Worm (Caenorhabditis elegans) whole organism, late embryonic: ENCODE results near the gene mpst-3.

Source experiments
- eyg-1 ChIP-seq: sonication (generic microtip); optimal IDR thresholded peaks from 2 replicates; lab custom pipeline; 2016; ENCODE audit warnings: missing genotype, missing genetic modification characterization, missing compliant biosample characterization
- pat-9 ChIP-seq: fragments of 200-800 bp; sonication (Bioruptor generic); optimal IDR thresholded peaks from 2 replicates; lab custom pipeline; 2018; ENCODE audit warnings: mild to moderate bottlenecking, missing genetic modification characterization, moderate library complexity, missing compliant biosample characterization
- pros-1 ChIP-seq: fragments of 150-350 bp; optimal IDR thresholded peaks from 2 replicates; lab custom pipeline; 2014; ENCODE audit warnings: missing biosample characterization, missing genetic modification reagents, missing genetic modification characterization

DNA sequence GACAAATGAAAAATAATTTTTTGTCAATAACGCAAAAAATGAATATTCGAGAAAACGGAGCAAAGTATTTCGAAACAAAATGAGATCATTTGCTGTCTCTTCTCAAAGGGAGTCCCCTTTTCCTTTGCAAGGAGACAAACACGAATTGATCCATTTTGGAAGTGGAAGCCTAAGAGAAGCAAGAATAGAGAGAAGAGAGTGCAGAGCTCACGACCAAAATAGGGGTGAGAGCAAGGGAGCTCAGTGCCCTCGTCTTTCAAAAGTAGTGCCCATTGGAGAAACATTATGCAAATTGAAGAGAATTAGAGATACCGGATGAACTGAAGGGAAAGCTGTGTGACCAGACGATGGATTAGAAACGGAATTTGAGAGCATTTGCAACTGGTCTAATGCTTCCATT, 44.2 kb upstream of the mpst-3 start:
- TF ChIP-seq pat-9 (tag; lab: Kevin White, UChicago) (no peak), pros-1 (tag; lab: Kevin White, UChicago) (no peak), eyg-1 (tag; lab: Kevin White, UChicago) (no peak)
